Fruit fly (Drosophila melanogaster): ENCODE results near the gene tinc.

tinc gene

dm6 chr3R:17828653-17829052, 17.3 kb downstream of the tinc start:
- no peak for TF ChIP-seq CTCF (optimal IDR thresholded peaks at IDR 0.05)
- TF ChIP-seq CG8478 (optimal IDR thresholded peaks at IDR 0.05) = no peak

dm6 chr3R:17830528-17830927, 19.2 kb downstream of the tinc start:
- no peak for TF ChIP-seq CTCF (optimal IDR thresholded peaks at IDR 0.05)
- no peak for TF ChIP-seq CG8478 (optimal IDR thresholded peaks at IDR 0.05)

- TF ChIP-seq CG8478 (optimal IDR thresholded peaks at IDR 0.05) = no peak
- TF ChIP-seq CTCF (optimal IDR thresholded peaks at IDR 0.05) = no peak
Measured at dm6 chr3R:17846966-17847365, 35.6 kb downstream of the tinc start.

dm6 chr3R:17849178-17849577, 37.8 kb downstream of the tinc start:
- TF ChIP-seq CG8478 (optimal IDR thresholded peaks at IDR 0.05) (no peak), CTCF (optimal IDR thresholded peaks at IDR 0.05) (no peak)

DNA sequence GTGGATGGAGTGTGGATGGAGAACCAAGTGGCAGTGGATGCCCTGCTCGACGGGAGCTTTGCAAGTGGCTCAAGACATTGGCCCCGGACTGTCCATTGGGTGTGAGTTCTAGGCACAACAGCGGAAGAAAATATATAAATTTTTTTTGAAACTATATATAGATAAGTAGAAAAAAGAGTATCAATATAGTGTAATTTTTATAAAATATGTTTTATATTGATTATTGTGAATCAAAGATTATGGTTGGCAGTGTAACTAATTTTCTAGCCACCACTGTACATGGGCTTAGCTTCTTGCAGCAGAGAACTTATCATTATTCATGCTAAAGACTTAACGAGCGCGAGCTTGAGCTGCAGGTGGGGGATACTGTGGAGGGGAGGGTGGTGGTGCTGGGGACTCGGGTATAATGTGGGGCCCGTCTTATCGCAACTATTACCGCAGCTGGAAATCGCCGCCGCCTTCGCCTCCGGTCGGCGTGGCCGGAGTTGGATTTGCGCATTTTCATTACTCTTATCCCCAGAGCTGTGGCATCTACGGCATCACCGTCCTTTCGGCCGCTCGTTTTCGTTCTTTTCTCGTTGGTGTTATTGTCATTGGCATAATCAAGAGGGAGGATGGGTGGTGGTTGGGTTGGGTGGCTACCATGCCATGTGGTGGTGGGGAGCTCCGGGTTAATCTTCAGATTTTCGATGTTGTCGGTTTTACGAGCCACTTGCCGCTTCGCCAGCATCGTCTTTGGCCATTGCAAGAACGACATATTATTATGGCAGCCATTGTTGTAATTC, 50.7 kb downstream of the tinc start:
- TF ChIP-seq CTCF (optimal IDR thresholded peaks at IDR 0.05) (no peak), CG8478 (optimal IDR thresholded peaks at IDR 0.05) (no peak)

dm6 chr3R:17881074-17881473, 69.7 kb downstream of the tinc start:
- no peak for TF ChIP-seq CG8478 (optimal IDR thresholded peaks at IDR 0.05)
- TF ChIP-seq CTCF (optimal IDR thresholded peaks at IDR 0.05) = no peak

- TF ChIP-seq CTCF (optimal IDR thresholded peaks at IDR 0.05) (no peak), CG8478 (optimal IDR thresholded peaks at IDR 0.05) (no peak)
Measured at dm6 chr3R:17891025-17891424, 79.7 kb downstream of the tinc start.

dm6 chr3R:17897281-17897680, 85.9 kb downstream of the tinc start:
- TF ChIP-seq CTCF (optimal IDR thresholded peaks at IDR 0.05) (no peak), CG8478 (optimal IDR thresholded peaks at IDR 0.05) (no peak)

DNA sequence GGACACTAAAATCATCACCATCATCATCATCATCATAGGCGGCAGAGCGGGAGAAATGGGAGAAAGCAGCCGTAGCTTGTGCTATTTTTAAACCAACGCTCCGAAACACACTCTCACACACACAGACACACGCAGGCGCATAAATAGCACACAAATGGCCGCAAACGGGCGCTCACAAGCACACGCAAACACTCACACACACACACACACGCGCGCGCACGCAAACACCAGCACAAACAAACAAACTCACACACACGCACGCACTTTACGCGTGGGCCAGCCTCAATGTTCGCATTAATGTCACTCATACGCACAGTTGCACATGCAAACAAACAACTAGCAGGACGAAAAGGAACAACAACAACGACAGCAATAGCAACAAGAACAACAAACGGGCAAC, 86.5 kb downstream of the tinc start:
- TF ChIP-seq CG8478 (optimal IDR thresholded peaks at IDR 0.05) (no peak), CTCF (optimal IDR thresholded peaks at IDR 0.05) (no peak)

DNA sequence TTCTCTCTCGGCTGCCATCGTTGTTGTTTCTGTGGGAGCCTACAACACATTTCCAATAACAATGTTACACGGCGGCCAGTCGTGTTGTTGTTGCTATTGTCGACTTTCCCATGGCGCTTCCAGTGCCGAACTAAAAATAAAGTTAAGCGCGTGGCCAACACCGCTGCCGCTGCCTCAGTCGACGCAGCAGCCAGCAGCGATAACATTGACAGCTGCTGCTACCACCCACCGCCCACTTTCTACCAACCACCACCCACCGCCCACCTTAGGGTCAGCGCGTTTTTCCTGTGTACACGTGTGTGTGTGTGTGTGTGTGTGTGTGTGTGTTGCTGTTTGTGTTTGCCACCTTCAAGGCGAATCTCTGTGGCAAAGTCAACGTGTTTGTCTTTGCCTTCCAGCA, 89.7 kb downstream of the tinc start:
- TF ChIP-seq CTCF (optimal IDR thresholded peaks at IDR 0.05) (no peak), CG8478 (optimal IDR thresholded peaks at IDR 0.05) (no peak)

DNA sequence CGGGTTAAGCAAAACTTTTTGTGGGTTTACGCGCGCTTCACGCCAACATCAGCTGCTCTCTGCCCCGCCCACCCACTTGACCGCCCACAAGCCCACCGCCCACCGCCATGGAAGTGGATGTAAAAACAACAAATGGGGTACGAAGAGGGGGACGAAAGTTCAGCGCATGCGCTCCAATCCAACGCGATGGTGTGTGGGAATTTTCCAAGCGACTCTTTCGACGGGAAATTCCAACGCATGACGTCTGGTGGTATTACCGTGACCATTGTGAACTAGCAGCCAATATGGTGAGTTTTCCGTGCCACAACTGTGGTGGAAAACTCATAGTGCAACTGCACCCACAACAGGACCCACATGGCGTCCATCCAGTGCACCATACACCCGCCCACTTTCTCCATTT, 90.9 kb downstream of the tinc start:
- TF ChIP-seq CTCF (optimal IDR thresholded peaks at IDR 0.05) = no peak
- TF ChIP-seq CG8478 (optimal IDR thresholded peaks at IDR 0.05) = no peak

dm6 chr3R:17905148-17905547, 93.8 kb downstream of the tinc start:
- no peak for TF ChIP-seq CG8478 (optimal IDR thresholded peaks at IDR 0.05)
- no peak for TF ChIP-seq CTCF (optimal IDR thresholded peaks at IDR 0.05)

DNA sequence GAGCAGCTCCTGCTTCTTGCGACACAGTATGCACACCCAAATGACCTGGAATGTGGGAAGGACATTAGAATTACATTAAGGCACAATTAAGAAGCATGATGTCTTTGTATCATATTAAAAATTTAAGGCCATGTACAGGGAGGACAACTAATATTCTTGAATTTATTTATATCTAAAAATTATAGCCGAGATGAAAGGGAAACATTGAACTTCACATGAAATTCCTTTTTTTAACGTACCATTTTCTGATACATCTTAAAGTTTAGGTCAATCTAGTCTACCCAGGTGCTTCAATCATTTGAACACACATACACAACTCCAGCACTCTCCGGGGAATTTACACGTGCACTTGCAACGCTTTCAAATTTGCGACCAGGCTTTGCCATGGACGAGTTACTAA, 94.8 kb downstream of the tinc start, which contains the start of gene CG12347:
CG12347 (plus strand) TSS at position 301 of the 400 bp plus-strand sequence.
- TF ChIP-seq CG8478 (optimal IDR thresholded peaks at IDR 0.05) (no peak), CTCF (optimal IDR thresholded peaks at IDR 0.05) (no peak)

dm6 chr3R:17911076-17911475, 99.7 kb downstream of the tinc start, which contains the start of gene CG43445:
CG43445 (plus strand) TSS chr3R:17911376.
- TF ChIP-seq CTCF (optimal IDR thresholded peaks at IDR 0.05) = no peak
- TF ChIP-seq CG8478 (optimal IDR thresholded peaks at IDR 0.05) = no peak

dm6 chr3R:17916478-17916877, 105.1 kb downstream of the tinc start, which contains the start of gene Rim:
Rim (minus strand) TSS chr3R:17916578.
- TF ChIP-seq CTCF (optimal IDR thresholded peaks at IDR 0.05) (no peak), CG8478 (optimal IDR thresholded peaks at IDR 0.05) (no peak)

DNA sequence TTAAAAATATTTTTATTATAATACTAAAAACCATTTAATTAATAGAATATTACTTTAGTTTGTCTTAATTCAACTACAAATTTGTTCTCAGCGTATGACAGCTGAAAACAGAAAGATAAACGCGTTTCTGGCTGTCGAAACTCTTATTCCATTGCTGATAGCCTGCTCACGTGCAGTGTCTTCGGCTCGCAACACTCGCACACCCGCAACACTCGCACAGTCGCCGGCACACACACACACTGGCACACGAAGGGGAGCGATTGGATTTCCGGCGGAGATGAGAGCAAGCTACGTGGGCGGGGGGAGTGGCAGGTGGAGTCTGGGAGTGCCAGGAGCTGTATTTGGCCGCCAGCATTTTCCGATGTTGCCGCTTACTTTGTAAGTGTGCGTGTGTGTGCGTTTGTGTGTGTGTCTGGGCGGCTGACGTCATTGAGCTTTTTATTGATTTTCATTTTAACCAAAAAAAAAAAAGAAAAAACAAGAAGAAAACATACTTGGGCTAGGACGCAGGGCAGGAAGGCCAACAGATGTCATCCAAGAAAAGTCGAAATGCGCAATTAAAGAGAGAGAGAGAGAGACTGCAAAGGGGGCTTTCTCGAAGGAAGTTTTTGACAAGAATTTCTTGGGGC, 106.6 kb downstream of the tinc start:
- no peak for TF ChIP-seq CG8478 (optimal IDR thresholded peaks at IDR 0.05)
- TF ChIP-seq CTCF (optimal IDR thresholded peaks at IDR 0.05) = no peak
